Worm (Caenorhabditis elegans) whole organism, L4 larva: ENCODE results near the gene Y46G5A.34.
A peak's percentile ranks its signal among the peaks of the same experiment; 100 is the strongest.

Source experiments
- D1046.2 ChIP-seq: fragments of 200-800 bp; sonication (Bioruptor generic); IDR thresholded peaks from 2 replicates; pipeline ENCODE4 v1.3.6; 2022; ENCODE audit warnings: missing genetic modification characterization, missing compliant biosample characterization
- F26F4.8 ChIP-seq: fragments of 200-800 bp; sonication (Bioruptor generic); conservative IDR thresholded peaks from 2 replicates; pipeline ENCODE4 v1.3.6; 2022; ENCODE audit warnings: missing genetic modification characterization, missing compliant biosample characterization
- F44E2.7 ChIP-seq: fragments of 200-800 bp; sonication (Bioruptor generic); IDR thresholded peaks from 2 replicates; pipeline ENCODE4 v2.1.2; 2022; ENCODE audit warnings: missing genetic modification characterization, missing compliant biosample characterization
- T20F7.1 ChIP-seq: fragments of 200-800 bp; sonication (Bioruptor generic); optimal IDR thresholded peaks from 2 replicates; lab custom pipeline; 2018; ENCODE audit warnings: mild to moderate bottlenecking, missing genetic modification characterization, missing compliant biosample characterization
- T26A8.4 ChIP-seq: fragments of 200-800 bp; sonication (Bioruptor generic); IDR thresholded peaks from 2 replicates; pipeline ENCODE4 v1.3.6; 2022; ENCODE audit warnings: missing genetic modification characterization, missing compliant biosample characterization
- Y105C5A.15 ChIP-seq: fragments of 200-800 bp; sonication (Bioruptor generic); IDR thresholded peaks from 2 replicates; pipeline ENCODE4 v1.3.6; 2022; ENCODE audit warnings: missing genetic modification characterization, missing compliant biosample characterization
- ZK337.2 ChIP-seq: fragments of 200-800 bp; sonication (Bioruptor generic); IDR thresholded peaks from 2 replicates; pipeline ENCODE4 v1.3.6; 2022; ENCODE audit warnings: missing genetic modification reagents, missing genetic modification characterization, missing compliant biosample characterization
- aha-1 ChIP-seq: fragments of 150-350 bp; peaks from one replicate; lab custom pipeline; 2014; ENCODE audit warnings: missing biosample characterization, missing genetic modification characterization
- ama-1 ChIP-seq: fragments of 150-350 bp; optimal IDR thresholded peaks from 2 replicates; lab custom pipeline; 2014; ENCODE audit warnings: inconsistent platforms, mixed read lengths
- arid-1 ChIP-seq: fragments of 200-800 bp; sonication (Bioruptor generic); conservative IDR thresholded peaks from 2 replicates; pipeline ENCODE4 v1.3.6; 2022; ENCODE audit warnings: missing genetic modification reagents, missing genetic modification characterization, missing compliant biosample characterization
- ceh-62 ChIP-seq: sonication (generic microtip); optimal IDR thresholded peaks from 2 replicates; lab custom pipeline; 2017; ENCODE audit warnings: missing biosample characterization, missing genetic modification characterization
- daf-12 ChIP-seq: fragments of 150-350 bp; optimal IDR thresholded peaks from 2 replicates; lab custom pipeline; 2014; ENCODE audit warnings: missing biosample characterization, missing genetic modification reagents, missing genetic modification characterization
- daf-8 ChIP-seq: fragments of 200-800 bp; sonication (Bioruptor generic); IDR thresholded peaks from 2 replicates; pipeline ENCODE4 v1.3.6; 2022; ENCODE audit warnings: missing genetic modification characterization, missing compliant biosample characterization
- dmd-6 ChIP-seq: fragments of 200-800 bp; sonication (Bioruptor generic); IDR thresholded peaks from 2 replicates; pipeline ENCODE4 v1.3.6; 2022; ENCODE audit warnings: missing genetic modification reagents, missing genetic modification characterization, missing compliant biosample characterization
- duxl-1 ChIP-seq: sonication (generic microtip); optimal IDR thresholded peaks from 2 replicates; lab custom pipeline; 2016; ENCODE audit warnings: mild to moderate bottlenecking, missing genetic modification characterization, moderate library complexity, missing compliant biosample characterization; ENCODE audit not compliant: poor library complexity
- dve-1 ChIP-seq: sonication (generic microtip); optimal IDR thresholded peaks from 2 replicates; lab custom pipeline; 2017; ENCODE audit warnings: antibody characterized with exemption, mild to moderate bottlenecking, missing genetic modification characterization, missing compliant biosample characterization; ENCODE audit not compliant: insufficient read depth
- egl-43 ChIP-seq: fragments of 200-800 bp; sonication (Bioruptor generic); IDR thresholded peaks from 2 replicates; pipeline ENCODE4 v1.3.6; 2022; ENCODE audit warnings: missing genetic modification reagents, missing genetic modification characterization, missing compliant biosample characterization
- fkh-10 ChIP-seq: fragments of 150-350 bp; optimal IDR thresholded peaks from 2 replicates; lab custom pipeline; 2014; ENCODE audit warnings: missing biosample characterization, missing genetic modification reagents, missing genetic modification characterization
- hif-1 ChIP-seq, 2 experiments: sonication (generic microtip); optimal IDR thresholded peaks; 2 replicates each; lab custom pipeline; 2016 to 2017; ENCODE audit warnings: missing compliant biosample characterization in 2 of 2, missing genetic modification characterization in 2 of 2, missing genetic modification reagents in 2 of 2, missing genotype in 2 of 2, mild to moderate bottlenecking in 1 of 2
- hlh-30 ChIP-seq: sonication (generic microtip); optimal IDR thresholded peaks from 2 replicates; lab custom pipeline; 2017; ENCODE audit warnings: antibody characterized with exemption, mild to moderate bottlenecking, missing genetic modification characterization, missing compliant biosample characterization; ENCODE audit not compliant: insufficient read depth
- hmg-1.1 ChIP-seq: fragments of 200-800 bp; sonication (Bioruptor generic); IDR thresholded peaks from 2 replicates; pipeline ENCODE4 v1.3.6; 2022; ENCODE audit warnings: missing genetic modification reagents, missing genetic modification characterization, missing compliant biosample characterization
- jun-1 ChIP-seq: fragments of 150-350 bp; optimal IDR thresholded peaks from 2 replicates; lab custom pipeline; 2014; ENCODE audit warnings: missing biosample characterization, missing genetic modification reagents, missing genetic modification characterization
- lim-7 ChIP-seq: fragments of 200-800 bp; sonication (Bioruptor generic); IDR thresholded peaks from 2 replicates; pipeline ENCODE4 v1.3.6; 2022; ENCODE audit warnings: missing genetic modification characterization, missing compliant biosample characterization
- lin-1 ChIP-seq: fragments of 200-800 bp; sonication (Bioruptor generic); IDR thresholded peaks from 2 replicates; pipeline ENCODE4 v1.3.6; 2022; ENCODE audit warnings: missing genetic modification reagents, missing genetic modification characterization, missing compliant biosample characterization
- lin-13 ChIP-seq: fragments of 150-350 bp; optimal IDR thresholded peaks from 2 replicates; lab custom pipeline; 2014; ENCODE audit warnings: missing biosample characterization, missing genetic modification reagents, missing genetic modification characterization
- lin-15B ChIP-seq: fragments of 150-350 bp; sonication (generic microtip); optimal IDR thresholded peaks from 3 replicates; lab custom pipeline; 2014; ENCODE audit warnings: missing biosample characterization, missing genetic modification characterization
- lin-29 ChIP-seq: fragments of 200-800 bp; sonication (Bioruptor generic); IDR thresholded peaks from 2 replicates; pipeline ENCODE4 v1.3.6; 2022; ENCODE audit warnings: missing genetic modification reagents, missing genetic modification characterization, missing compliant biosample characterization
- lsy-2 ChIP-seq, 2 experiments: fragments of 150-350 bp in 1 of 2; sonication (generic microtip) in 1 of 2; optimal IDR thresholded peaks; 2 replicates each; lab custom pipeline; 2014 to 2017; ENCODE audit warnings: missing biosample characterization in 2 of 2, missing genetic modification characterization in 2 of 2
- nhr-10 ChIP-seq: fragments of 150-350 bp; optimal IDR thresholded peaks from 2 replicates; lab custom pipeline; 2014; ENCODE audit warnings: missing biosample characterization, missing genetic modification characterization
- nhr-11 ChIP-seq: fragments of 150-350 bp; optimal IDR thresholded peaks from 2 replicates; lab custom pipeline; 2014; ENCODE audit warnings: missing biosample characterization, missing genetic modification characterization
- nhr-28 ChIP-seq: fragments of 150-350 bp; optimal IDR thresholded peaks from 2 replicates; lab custom pipeline; 2014; ENCODE audit warnings: missing biosample characterization, missing genetic modification characterization
- nhr-41 ChIP-seq: fragments of 200-800 bp; sonication (Bioruptor generic); IDR thresholded peaks from 2 replicates; pipeline ENCODE4 v1.3.6; 2022; ENCODE audit warnings: missing genetic modification reagents, missing genetic modification characterization, missing compliant biosample characterization
- nhr-6 ChIP-seq: fragments of 150-350 bp; optimal IDR thresholded peaks from 2 replicates; lab custom pipeline; 2014; ENCODE audit warnings: missing biosample characterization, missing genetic modification characterization
- nhr-77 ChIP-seq: fragments of 150-350 bp; optimal IDR thresholded peaks from 2 replicates; lab custom pipeline; 2014; ENCODE audit warnings: missing biosample characterization, missing genetic modification characterization
- php-3 ChIP-seq: fragments of 200-800 bp; sonication (Bioruptor generic); IDR thresholded peaks from 2 replicates; pipeline ENCODE4 v1.3.6; 2022; ENCODE audit warnings: missing genetic modification reagents, missing genetic modification characterization, missing compliant biosample characterization
- pqm-1 ChIP-seq: sonication (generic microtip); optimal IDR thresholded peaks from 2 replicates; lab custom pipeline; 2017; ENCODE audit warnings: missing biosample characterization, missing genetic modification characterization
- rbr-2 ChIP-seq: sonication (generic microtip); optimal IDR thresholded peaks from 2 replicates; lab custom pipeline; 2016; ENCODE audit warnings: missing genotype, missing genetic modification characterization, missing compliant biosample characterization
- sdz-12 ChIP-seq: fragments of 200-800 bp; sonication (Bioruptor generic); optimal IDR thresholded peaks from 2 replicates; lab custom pipeline; 2018; ENCODE audit warnings: mild to moderate bottlenecking, missing genetic modification characterization, missing compliant biosample characterization
- snpc-1.2 ChIP-seq: fragments of 200-800 bp; sonication (Bioruptor generic); IDR thresholded peaks from 2 replicates; pipeline ENCODE4 v1.3.6; 2022; ENCODE audit warnings: missing genetic modification reagents, missing genetic modification characterization, missing compliant biosample characterization
- snpc-4 ChIP-seq: fragments of 150-350 bp; optimal IDR thresholded peaks from 2 replicates; lab custom pipeline; 2014; ENCODE audit warnings: missing biosample characterization, missing genetic modification characterization
- spr-1 ChIP-seq: sonication (generic microtip); optimal IDR thresholded peaks from 2 replicates; lab custom pipeline; 2016; ENCODE audit warnings: mild to moderate bottlenecking, missing genetic modification characterization, missing compliant biosample characterization
- unc-39 ChIP-seq: sonication (generic microtip); optimal IDR thresholded peaks from 2 replicates; lab custom pipeline; 2017; ENCODE audit warnings: missing biosample characterization, missing genetic modification characterization
- zfp-2 ChIP-seq: sonication (generic microtip); optimal IDR thresholded peaks from 2 replicates; lab custom pipeline; 2016; ENCODE audit warnings: mild to moderate bottlenecking, missing genetic modification characterization, missing compliant biosample characterization

The Y46G5A.34 gene

ce11 chrII:12823437-12823836, 47.0 kb downstream of the Y46G5A.34 start, which contains the start of gene Y46G5A.36 (continued):
- no peak for TF ChIP-seq nhr-41 (GFP tag; lab: Robert Waterston, UW)
- TF ChIP-seq nhr-10 (tag; lab: Kevin White, UChicago), result no peak
- no peak for TF ChIP-seq lin-29 (GFP tag; lab: Robert Waterston, UW)
- TF ChIP-seq daf-12 (tag; lab: Kevin White, UChicago), result no peak
- no peak for TF ChIP-seq unc-39 (tag; lab: Kevin White, UChicago)
- TF ChIP-seq snpc-1.2 (GFP tag; lab: Robert Waterston, UW), result no peak
- TF ChIP-seq duxl-1 (tag; lab: Kevin White, UChicago), result no peak
- TF ChIP-seq lin-15B (tag; lab: Kevin White, UChicago), result no peak
- peak; percentile 42 for TF ChIP-seq dmd-6 (GFP tag; lab: Robert Waterston, UW)
- TF ChIP-seq spr-1, result no peak
- TF ChIP-seq dve-1 (tag; lab: Kevin White, UChicago), result peak; percentile 87
- no peak for TF ChIP-seq T26A8.4
- no peak for TF ChIP-seq lsy-2 (tag; optimal IDR thresholded peaks at IDR 0.05; lab: Kevin White, UChicago)
- no peak for TF ChIP-seq nhr-77 (tag; lab: Kevin White, UChicago)
- no peak for TF ChIP-seq hif-1 (tag; optimal IDR thresholded peaks at IDR 0.05; lab: Kevin White, UChicago)
- no peak for TF ChIP-seq daf-8 (GFP tag; lab: Robert Waterston, UW)
- no peak for TF ChIP-seq ceh-62
- no peak for TF ChIP-seq F44E2.7 (GFP tag; lab: Robert Waterston, UW)
- TF ChIP-seq nhr-6, result no peak
- no peak for TF ChIP-seq snpc-4 (tag; lab: Kevin White, UChicago)
- no peak for TF ChIP-seq egl-43 (GFP tag; lab: Robert Waterston, UW)
- TF ChIP-seq arid-1 (GFP tag; lab: Robert Waterston, UW), result no peak
- no peak for TF ChIP-seq lin-1 (GFP tag; lab: Robert Waterston, UW)
- peak; percentile 75 for TF ChIP-seq hlh-30
- TF ChIP-seq Y105C5A.15, result no peak
- no peak for TF ChIP-seq rbr-2 (tag; lab: Kevin White, UChicago)
- no peak for TF ChIP-seq D1046.2 (GFP tag; lab: Robert Waterston, UW)
- no peak for TF ChIP-seq zfp-2 (tag; lab: Kevin White, UChicago)
- TF ChIP-seq sdz-12 (GFP tag; lab: Kevin White, UChicago), result no peak
- TF ChIP-seq php-3, result peak; percentile 54; the same call in 1 of the 2 replicates
- no peak for TF ChIP-seq lin-13 (GFP tag; lab: Kevin White, UChicago)
- peak; percentile 82 for TF ChIP-seq pqm-1 (tag; lab: Kevin White, UChicago)
- no peak for TF ChIP-seq T20F7.1 (GFP tag; lab: Kevin White, UChicago)
- TF ChIP-seq ZK337.2 (GFP tag; lab: Robert Waterston, UW), result no peak
- no peak for TF ChIP-seq fkh-10 (GFP tag; lab: Kevin White, UChicago)

- TF ChIP-seq aha-1, result peak; percentile 77
- 0 out of 2 replicates have a peak, but pooled peaks have one; percentile 24 for TF ChIP-seq hmg-1.1
- 0 out of 2 replicates have a peak, but pooled peaks have one; percentile 39 for TF ChIP-seq F26F4.8 (GFP tag; lab: Robert Waterston, UW)
- no peak for TF ChIP-seq sdz-12 (GFP tag; lab: Kevin White, UChicago)
Observed at ce11 chrII:12824463-12824862, 48.0 kb downstream of the Y46G5A.34 start.

ce11 chrII:12826752-12827151, 50.3 kb downstream of the Y46G5A.34 start, which contains the start of gene Y46G5A.38:
Gene Y46G5A.38 (plus strand): TSS chrII:12827052.
- TF ChIP-seq nhr-28 (tag; lab: Kevin White, UChicago) (no peak), nhr-11 (tag; lab: Kevin White, UChicago) (no peak), daf-8 (GFP tag; lab: Robert Waterston, UW) (no peak), ama-1 (no peak), fkh-10 (GFP tag; lab: Kevin White, UChicago) (no peak), lim-7 (GFP tag; lab: Robert Waterston, UW) (no peak), rbr-2 (tag; lab: Kevin White, UChicago) (no peak), nhr-6 (no peak), jun-1 (no peak)
